Fruit fly (Drosophila melanogaster): ENCODE measurements around the gene CG12017.

CG12017 gene

dm6 chr3L:3337345-3337928 is 57.4 kb downstream of the CG12017 start:
- TF ChIP-seq EcR (GFP tag; optimal IDR thresholded peaks at IDR 0.05) (peak; percentile 17), CG13204 (GFP tag; optimal IDR thresholded peaks at IDR 0.05) (no peak), fd96Ca (GFP tag; IDR thresholded peaks at IDR 0.05) (no peak)

dm6 chr3L:3338028-3338855 is 58.2 kb downstream of the CG12017 start:
- TF ChIP-seq CG10348 (GFP tag; IDR thresholded peaks at IDR 0.05) (no peak), EcR (GFP tag; optimal IDR thresholded peaks at IDR 0.05) (peak; percentile 70), D1 (tag; optimal IDR thresholded peaks at IDR 0.05) (no peak), CG15710 (tag; optimal IDR thresholded peaks at IDR 0.05) (peak; percentile 70), CG9948 (tag; optimal IDR thresholded peaks at IDR 0.05) (peak; percentile 55), CG8301 (tag; optimal IDR thresholded peaks at IDR 0.05) (peak; percentile 27), rn (GFP tag; IDR thresholded peaks at IDR 0.05) (no peak), Pif1A (GFP tag; optimal IDR thresholded peaks at IDR 0.05) (no peak), fd96Ca (GFP tag; IDR thresholded peaks at IDR 0.05) (no peak), CG8159 (tag; optimal IDR thresholded peaks at IDR 0.05) (peak; percentile 62), CG34367 (tag; optimal IDR thresholded peaks at IDR 0.05) (peak; percentile 31), CG17806 (tag; optimal IDR thresholded peaks at IDR 0.05) (peak; percentile 43), Ets98B (GFP tag; IDR thresholded peaks at IDR 0.05) (no peak), CG13204 (GFP tag; optimal IDR thresholded peaks at IDR 0.05) (peak; percentile 35), Pif1B (GFP tag; optimal IDR thresholded peaks at IDR 0.05) (no peak), CG4496 (GFP tag; IDR thresholded peaks at IDR 0.05) (no peak; the same call in 2 of the 3 replicates), CG14655 (GFP tag; optimal IDR thresholded peaks at IDR 0.05) (no peak), CG32121 (GFP tag; IDR thresholded peaks at IDR 0.05) (no peak), Snoo (tag; optimal IDR thresholded peaks at IDR 0.05) (no peak)

- TF ChIP-seq CG4496 (GFP tag; IDR thresholded peaks at IDR 0.05), result peak; percentile 33; the same call in 1 of the 3 replicates
- TF ChIP-seq Ets98B (GFP tag; IDR thresholded peaks at IDR 0.05), result peak; percentile 47
- TF ChIP-seq CG15710 (tag; optimal IDR thresholded peaks at IDR 0.05), result peak; percentile 65
- peak; percentile 89 for TF ChIP-seq CG14655 (GFP tag; optimal IDR thresholded peaks at IDR 0.05)
- TF ChIP-seq Snoo (tag; optimal IDR thresholded peaks at IDR 0.05), result no peak
- peak; percentile 17 for TF ChIP-seq Pif1B (GFP tag; optimal IDR thresholded peaks at IDR 0.05)
- no peak for TF ChIP-seq CG10348 (GFP tag; IDR thresholded peaks at IDR 0.05)
- peak; percentile 11 for TF ChIP-seq CG34367 (tag; optimal IDR thresholded peaks at IDR 0.05)
- peak; percentile 63 for TF ChIP-seq CG9948 (tag; optimal IDR thresholded peaks at IDR 0.05)
- peak; percentile 39; the same call in 2 of the 3 replicates for TF ChIP-seq fd96Ca (GFP tag; IDR thresholded peaks at IDR 0.05)
- peak; percentile 53 for TF ChIP-seq gl (tag; optimal IDR thresholded peaks at IDR 0.05)
- no peak for TF ChIP-seq rn (GFP tag; IDR thresholded peaks at IDR 0.05)
- no peak for TF ChIP-seq EcR (GFP tag; optimal IDR thresholded peaks at IDR 0.05)
- TF ChIP-seq CG12605 (GFP tag; IDR thresholded peaks at IDR 0.05), result peak; percentile 66
- peak; percentile 83 for TF ChIP-seq CG8301 (tag; optimal IDR thresholded peaks at IDR 0.05)
- no peak for TF ChIP-seq D1 (tag; optimal IDR thresholded peaks at IDR 0.05)
- peak; percentile 55 for TF ChIP-seq Pif1A (GFP tag; optimal IDR thresholded peaks at IDR 0.05)
- no peak for TF ChIP-seq CG13204 (GFP tag; optimal IDR thresholded peaks at IDR 0.05)
- peak; percentile 78 for TF ChIP-seq CG17806 (tag; optimal IDR thresholded peaks at IDR 0.05)
- TF ChIP-seq CG8159 (tag; optimal IDR thresholded peaks at IDR 0.05), result peak; percentile 83
- TF ChIP-seq CG32121 (GFP tag; IDR thresholded peaks at IDR 0.05), result peak; percentile 55
These were observed 59.0 kb downstream of the CG12017 start for dm6 chr3L:3338882-3339590.

- TF ChIP-seq CG8159 (tag; optimal IDR thresholded peaks at IDR 0.05) (no peak), Pif1A (GFP tag; optimal IDR thresholded peaks at IDR 0.05) (no peak), rn (GFP tag; IDR thresholded peaks at IDR 0.05) (no peak), Snoo (tag; optimal IDR thresholded peaks at IDR 0.05) (no peak), CG12605 (GFP tag; IDR thresholded peaks at IDR 0.05) (no peak), Ets98B (GFP tag; IDR thresholded peaks at IDR 0.05) (no peak), CG8301 (tag; optimal IDR thresholded peaks at IDR 0.05) (no peak), CG13204 (GFP tag; optimal IDR thresholded peaks at IDR 0.05) (no peak), CG14655 (GFP tag; optimal IDR thresholded peaks at IDR 0.05) (no peak), CG32121 (GFP tag; IDR thresholded peaks at IDR 0.05) (no peak), D1 (tag; optimal IDR thresholded peaks at IDR 0.05) (no peak), CG10348 (GFP tag; IDR thresholded peaks at IDR 0.05) (no peak), CG4496 (GFP tag; IDR thresholded peaks at IDR 0.05) (no peak), Pif1B (GFP tag; optimal IDR thresholded peaks at IDR 0.05) (no peak), CG34367 (tag; optimal IDR thresholded peaks at IDR 0.05) (no peak), fd96Ca (GFP tag; IDR thresholded peaks at IDR 0.05) (no peak), gl (tag; optimal IDR thresholded peaks at IDR 0.05) (no peak), CG15710 (tag; optimal IDR thresholded peaks at IDR 0.05) (no peak), EcR (GFP tag; optimal IDR thresholded peaks at IDR 0.05) (no peak)
These were observed 59.7 kb downstream of the CG12017 start for dm6 chr3L:3339695-3340226.

All from whole organism, pupa.